Worm (Caenorhabditis elegans) whole organism, L3 larva: Measurements from ENCODE around the gene F41F3.3.

Source experiments
- R02D3.7 ChIP-seq: fragments of 150-350 bp; optimal IDR thresholded peaks from 2 replicates; lab custom pipeline; 2014; ENCODE audit warnings: missing biosample characterization, missing genetic modification characterization
- ZK546.5 ChIP-seq: sonication (generic microtip); optimal IDR thresholded peaks from 2 replicates; lab custom pipeline; 2017; ENCODE audit warnings: missing biosample characterization, missing genetic modification characterization
- aly-2 ChIP-seq: fragments of 150-350 bp; optimal IDR thresholded peaks from 2 replicates; lab custom pipeline; 2014; ENCODE audit warnings: missing biosample characterization, missing genetic modification characterization
- ama-1 ChIP-seq: fragments of 150-350 bp; optimal IDR thresholded peaks from 2 replicates; lab custom pipeline; 2018
- ceh-28 ChIP-seq: fragments of 150-350 bp; optimal IDR thresholded peaks from 2 replicates; lab custom pipeline; 2014; ENCODE audit warnings: missing biosample characterization, missing genetic modification reagents, missing genetic modification characterization
- ceh-82 ChIP-seq: fragments of 150-350 bp; optimal IDR thresholded peaks from 2 replicates; lab custom pipeline; 2014; ENCODE audit warnings: missing biosample characterization, missing genetic modification characterization
- egl-5 ChIP-seq: fragments of 150-350 bp; optimal IDR thresholded peaks from 2 replicates; lab custom pipeline; 2017; ENCODE audit warnings: missing biosample characterization, missing genetic modification reagents, missing genetic modification characterization, inconsistent platforms
- elt-1 ChIP-seq: fragments of 150-350 bp; optimal IDR thresholded peaks from 2 replicates; lab custom pipeline; 2014; ENCODE audit warnings: missing biosample characterization, missing genetic modification characterization
- elt-2 ChIP-seq: sonication (generic microtip); optimal IDR thresholded peaks from 2 replicates; lab custom pipeline; 2016; ENCODE audit warnings: missing genetic modification reagents, mild to moderate bottlenecking, missing genetic modification characterization, missing compliant biosample characterization
- elt-3 ChIP-seq, 3 experiments: fragments of 150-350 bp in 1 of 3; sonication (generic microtip) in 2 of 3; optimal IDR thresholded peaks; 2 replicates in 2 of 3; 4 replicates in 1 of 3; lab custom pipeline; 2014 to 2017; ENCODE audit warnings: missing biosample characterization in 3 of 3, missing genetic modification characterization in 3 of 3
- fkh-2 ChIP-seq: fragments of 150-350 bp; optimal IDR thresholded peaks from 2 replicates; lab custom pipeline; 2014; ENCODE audit warnings: missing biosample characterization, missing genetic modification reagents, missing genetic modification characterization
- fos-1 ChIP-seq: fragments of 150-350 bp; optimal IDR thresholded peaks from 2 replicates; lab custom pipeline; 2014; ENCODE audit warnings: missing biosample characterization, missing genetic modification characterization
- hmg-11 ChIP-seq: sonication (generic microtip); optimal IDR thresholded peaks from 2 replicates; lab custom pipeline; 2016; ENCODE audit warnings: missing genetic modification characterization, missing compliant biosample characterization
- jun-1 ChIP-seq: fragments of 150-350 bp; optimal IDR thresholded peaks from 2 replicates; lab custom pipeline; 2014; ENCODE audit warnings: missing biosample characterization, missing genetic modification reagents, missing genetic modification characterization
- lin-15B ChIP-seq: fragments of 150-350 bp; optimal IDR thresholded peaks from 2 replicates; lab custom pipeline; 2014; ENCODE audit warnings: missing biosample characterization, missing genetic modification characterization
- lin-39 ChIP-seq: fragments of 150-350 bp; optimal IDR thresholded peaks from 2 replicates; lab custom pipeline; 2018; ENCODE audit warnings: missing biosample characterization, missing genetic modification reagents, missing genetic modification characterization
- lsy-12 ChIP-seq: sonication (generic microtip); optimal IDR thresholded peaks from 2 replicates; lab custom pipeline; 2016; ENCODE audit warnings: mild to moderate bottlenecking, missing genetic modification characterization, missing compliant biosample characterization
- mdl-1 ChIP-seq: fragments of 150-350 bp; optimal IDR thresholded peaks from 2 replicates; lab custom pipeline; 2014; ENCODE audit warnings: missing biosample characterization, missing genetic modification characterization
- nfya-1 ChIP-seq: sonication (generic microtip); optimal IDR thresholded peaks from 2 replicates; lab custom pipeline; 2017; ENCODE audit warnings: missing genetic modification characterization, mild to moderate bottlenecking, missing compliant biosample characterization, antibody characterized with exemption, moderate library complexity; ENCODE audit not compliant: insufficient read depth
- nhr-11 ChIP-seq: fragments of 150-350 bp; optimal IDR thresholded peaks from 2 replicates; lab custom pipeline; 2014; ENCODE audit warnings: missing biosample characterization, missing genetic modification characterization
- nhr-12 ChIP-seq: fragments of 150-350 bp; optimal IDR thresholded peaks from 2 replicates; lab custom pipeline; 2014; ENCODE audit warnings: missing biosample characterization, missing genetic modification characterization
- nhr-23 ChIP-seq: fragments of 150-350 bp; optimal IDR thresholded peaks from 2 replicates; lab custom pipeline; 2014; ENCODE audit warnings: missing biosample characterization, missing genetic modification reagents, missing genetic modification characterization
- nhr-237 ChIP-seq: fragments of 150-350 bp; optimal IDR thresholded peaks from 2 replicates; lab custom pipeline; 2014; ENCODE audit warnings: missing biosample characterization, missing genetic modification characterization
- nhr-25 ChIP-seq: sonication (generic microtip); optimal IDR thresholded peaks from 2 replicates; lab custom pipeline; 2017; ENCODE audit warnings: missing biosample characterization, missing genetic modification characterization
- nhr-28 ChIP-seq: fragments of 150-350 bp; optimal IDR thresholded peaks from 2 replicates; lab custom pipeline; 2014; ENCODE audit warnings: missing biosample characterization, missing genetic modification characterization
- nhr-43 ChIP-seq: sonication (generic microtip); optimal IDR thresholded peaks from 2 replicates; lab custom pipeline; 2016; ENCODE audit warnings: mild to moderate bottlenecking, missing genetic modification characterization, missing compliant biosample characterization; ENCODE audit not compliant: poor library complexity, severe bottlenecking
- nhr-67 ChIP-seq: fragments of 150-350 bp; optimal IDR thresholded peaks from 2 replicates; lab custom pipeline; 2014; ENCODE audit warnings: missing biosample characterization, missing genetic modification characterization
- nhr-76 ChIP-seq: fragments of 150-350 bp; sonication (generic microtip); optimal IDR thresholded peaks from 5 replicates; lab custom pipeline; 2014; ENCODE audit warnings: missing biosample characterization, missing genetic modification characterization
- pha-4 ChIP-seq: fragments of 150-350 bp; optimal IDR thresholded peaks from 2 replicates; lab custom pipeline; 2014; ENCODE audit warnings: missing biosample characterization, missing genetic modification reagents, missing genetic modification characterization
- pqm-1 ChIP-seq: fragments of 150-350 bp; optimal IDR thresholded peaks from 2 replicates; lab custom pipeline; 2017; ENCODE audit warnings: missing biosample characterization, missing genetic modification characterization, inconsistent platforms
- skn-1 ChIP-seq: fragments of 150-350 bp; optimal IDR thresholded peaks from 2 replicates; lab custom pipeline; 2014; ENCODE audit warnings: missing biosample characterization, missing genetic modification characterization
- snpc-4 ChIP-seq: fragments of 150-350 bp; optimal IDR thresholded peaks from 2 replicates; lab custom pipeline; 2014; ENCODE audit warnings: missing biosample characterization, missing genetic modification characterization
- unc-39 ChIP-seq: sonication (generic microtip); optimal IDR thresholded peaks from 4 replicates; lab custom pipeline; 2017; ENCODE audit warnings: missing biosample characterization, missing genetic modification characterization
- ztf-11 ChIP-seq: fragments of 150-350 bp; optimal IDR thresholded peaks from 2 replicates; lab custom pipeline; 2014; ENCODE audit warnings: missing biosample characterization, missing genetic modification characterization

F41F3.3 gene

ce11 chrV:4617260-4617659 lies 30.8 kb downstream of the F41F3.3 start, which contains the start of gene sumv-2:
Gene sumv-2 (plus strand): TSS chrV:4617560.
- TF ChIP-seq nhr-28 (no peak), R02D3.7 (tag; lab: Kevin White, UChicago) (no peak), ama-1 (lab: Kevin White, UChicago) (no peak), elt-2 (no peak), nhr-67 (tag; lab: Kevin White, UChicago) (no peak), ceh-82 (no peak), jun-1 (tag; lab: Kevin White, UChicago) (no peak), lsy-12 (no peak), aly-2 (tag; lab: Kevin White, UChicago) (no peak)

ce11 chrV:4615802-4616201 lies 32.2 kb downstream of the F41F3.3 start, which contains the start of the genes Y61A9LA.10 and F54D11.4:
Gene Y61A9LA.10 (minus strand): TSS chrV:4615817.
Gene F54D11.4 (plus strand): TSS chrV:4616151.
- TF ChIP-seq elt-2 (peak; percentile 37), elt-1 (tag; lab: Kevin White, UChicago) (no peak), ceh-28 (tag; lab: Kevin White, UChicago) (peak; percentile 50), lin-15B (tag; lab: Kevin White, UChicago) (peak; percentile 54), fkh-2 (no peak), unc-39 (tag; lab: Kevin White, UChicago) (no peak), nfya-1 (tag; lab: Kevin White, UChicago) (peak; percentile 47), lin-39 (tag; lab: Kevin White, UChicago) (peak; percentile 37), snpc-4 (tag; lab: Kevin White, UChicago) (peak; percentile 53), pha-4 (tag; lab: Kevin White, UChicago) (peak; percentile 72), nhr-11 (no peak), nhr-23 (peak; percentile 76), nhr-43 (tag; lab: Kevin White, UChicago) (no peak), ama-1 (lab: Kevin White, UChicago) (no peak), ZK546.5 (tag; lab: Kevin White, UChicago) (no peak), R02D3.7 (tag; lab: Kevin White, UChicago) (no peak), skn-1 (tag; lab: Kevin White, UChicago) (peak; percentile 1), nhr-25 (tag; lab: Kevin White, UChicago) (no peak), nhr-76 (no peak), hmg-11 (peak; percentile 41), mdl-1 (tag; lab: Kevin White, UChicago) (no peak), egl-5 (no peak)

- TF ChIP-seq ztf-11 (tag; lab: Kevin White, UChicago) (no peak), nhr-11 (no peak), ZK546.5 (tag; lab: Kevin White, UChicago) (no peak), nfya-1 (tag; lab: Kevin White, UChicago) (no peak), nhr-43 (tag; lab: Kevin White, UChicago) (no peak), nhr-237 (tag; lab: Kevin White, UChicago) (no peak)
Observed at ce11 chrV:4606828-4607227, 41.2 kb downstream of the F41F3.3 start, which contains the start of gene txt-6. Gene txt-6 (minus strand): TSS chrV:4606928.

- no peak for TF ChIP-seq pqm-1 (tag; lab: Kevin White, UChicago)
- TF ChIP-seq elt-3 (tag; optimal IDR thresholded peaks at IDR 0.05; lab: Kevin White, UChicago), result no peak
- no peak for TF ChIP-seq elt-2
- TF ChIP-seq nhr-12 (tag; lab: Kevin White, UChicago), result no peak
- no peak for TF ChIP-seq aly-2 (tag; lab: Kevin White, UChicago)
- no peak for TF ChIP-seq nhr-11
- no peak for TF ChIP-seq nhr-28
- TF ChIP-seq ama-1 (lab: Kevin White, UChicago), result no peak
Observed at ce11 chrV:4599225-4599624, 48.8 kb downstream of the F41F3.3 start.

- TF ChIP-seq pqm-1 (tag; lab: Kevin White, UChicago) (peak; percentile 47), fos-1 (tag; lab: Kevin White, UChicago) (no peak), elt-2 (peak; percentile 49)
Observed at ce11 chrV:4598489-4598888, 49.5 kb downstream of the F41F3.3 start.
